Fruit fly (Drosophila melanogaster) S2 (cell line): Measurements from ENCODE around the gene Efa6.

Experiments
- CG8478 ChIP-seq: fragments of >200 bp; optimal IDR thresholded peaks from 2 replicates; lab custom pipeline; 2018
- CTCF ChIP-seq, 2 experiments: fragments of >200 bp; optimal IDR thresholded peaks; 2 replicates each; lab custom pipeline; 2018

DNA sequence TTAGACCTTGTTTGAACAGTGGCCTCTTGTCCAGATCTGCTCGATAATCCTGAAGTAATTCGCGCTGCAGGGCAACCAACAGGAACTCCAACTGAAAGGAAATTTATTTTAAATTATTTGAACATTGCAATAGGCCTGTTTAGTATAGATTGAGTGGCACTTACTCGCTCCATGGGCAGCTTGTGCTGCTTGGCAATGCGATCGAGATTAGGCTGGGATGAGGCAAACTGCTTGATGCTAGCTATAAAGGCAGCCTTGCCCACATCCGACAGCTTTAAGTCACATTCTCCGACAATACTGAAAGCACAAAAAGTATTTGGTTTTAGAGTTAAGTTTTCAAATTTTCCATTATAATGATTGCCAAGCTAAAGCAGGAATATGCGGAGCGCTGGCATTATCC, 21.6 kb downstream of the Efa6 start, which contains the start of gene CG13843:
- TF ChIP-seq CG8478 (lab: Kevin White, UChicago) (no peak), CTCF (optimal IDR thresholded peaks at IDR 0.05; lab: Kevin White, UChicago) (no peak)
